Fruit fly (Drosophila melanogaster) whole organism, embryonic: ENCODE data around the gene CG32713.

ENCODE experiments used
- Atf-2 ChIP-seq: fragments of 200-800 bp; sonication (Bioruptor generic); optimal IDR thresholded peaks from 2 replicates; lab custom pipeline; 2016; ENCODE audit warnings: missing biosample characterization, missing genetic modification characterization
- B-H2 ChIP-seq: fragments of 200-800 bp; sonication (Bioruptor generic); optimal IDR thresholded peaks from 2 replicates; lab custom pipeline; 2018; ENCODE audit warnings: missing biosample characterization, mild to moderate bottlenecking, missing genetic modification characterization
- BtbVII ChIP-seq: fragments of 200-800 bp; sonication (Bioruptor generic); optimal IDR thresholded peaks from 3 replicates; lab custom pipeline; 2017; ENCODE audit warnings: missing biosample characterization, mild to moderate bottlenecking, missing genetic modification characterization
- CG10366 ChIP-seq: fragments of 200-800 bp; sonication (Bioruptor generic); IDR thresholded peaks from 2 replicates; pipeline ENCODE4 v1.3.6; 2022; ENCODE audit warnings: missing biosample characterization, missing genetic modification characterization
- CG10462 ChIP-seq: fragments of 200-800 bp; sonication (Bioruptor generic); optimal IDR thresholded peaks from 2 replicates; lab custom pipeline; 2016; ENCODE audit warnings: missing biosample characterization, missing genetic modification characterization
- CG11456 ChIP-seq: fragments of 200-800 bp; sonication (Bioruptor generic); IDR thresholded peaks from 3 replicates; pipeline ENCODE4 v1.3.6; 2022; ENCODE audit warnings: missing biosample characterization, missing genetic modification characterization
- CG11696 ChIP-seq: fragments of 200-800 bp; sonication (Bioruptor generic); IDR thresholded peaks from 2 replicates; pipeline ENCODE4 v1.3.6; 2022; ENCODE audit warnings: missing biosample characterization, missing genetic modification characterization
- CG12942 ChIP-seq: fragments of 200-800 bp; sonication (Bioruptor generic); optimal IDR thresholded peaks from 3 replicates; lab custom pipeline; 2016; ENCODE audit warnings: missing biosample characterization, missing genetic modification characterization
- CG15479 ChIP-seq: fragments of 200-800 bp; sonication (Bioruptor generic); optimal IDR thresholded peaks from 3 replicates; lab custom pipeline; 2019; ENCODE audit warnings: missing biosample characterization, mild to moderate bottlenecking, missing genetic modification characterization, moderate library complexity
- CG1602 ChIP-seq: fragments of 200-800 bp; sonication (Bioruptor generic); optimal IDR thresholded peaks from 3 replicates; lab custom pipeline; 2016; ENCODE audit warnings: missing biosample characterization, missing genetic modification characterization
- CG17361 ChIP-seq: fragments of 200-800 bp; sonication (Bioruptor generic); IDR thresholded peaks from 3 replicates; pipeline ENCODE4 v1.3.6; 2022; ENCODE audit warnings: missing biosample characterization, missing genetic modification characterization
- CG18262 ChIP-seq: fragments of 200-800 bp; optimal IDR thresholded peaks from 3 replicates; lab custom pipeline; 2019; ENCODE audit warnings: missing biosample characterization, mild to moderate bottlenecking, missing genetic modification characterization, moderate library complexity
- CG3407 ChIP-seq: fragments of 200-800 bp; sonication (Bioruptor generic); optimal IDR thresholded peaks from 2 replicates; lab custom pipeline; 2018; ENCODE audit warnings: missing biosample characterization, mild to moderate bottlenecking, missing genetic modification characterization
- CG4820 ChIP-seq: fragments of 200-800 bp; sonication (Bioruptor generic); optimal IDR thresholded peaks from 3 replicates; lab custom pipeline; 2016; ENCODE audit warnings: missing biosample characterization, missing genetic modification characterization
- CG6254 ChIP-seq: fragments of 200-800 bp; sonication (Bioruptor generic); optimal IDR thresholded peaks from 3 replicates; lab custom pipeline; 2017; ENCODE audit warnings: mild to moderate bottlenecking, missing biosample characterization, missing genetic modification reagents, missing genetic modification characterization
- CG6813 ChIP-seq: fragments of 200-800 bp; sonication (Bioruptor generic); optimal IDR thresholded peaks from 2 replicates; lab custom pipeline; 2017; ENCODE audit warnings: missing biosample characterization, missing genetic modification characterization, mild to moderate bottlenecking, moderate library complexity, missing genetic modification reagents
- CG9609 ChIP-seq: fragments of 200-800 bp; sonication (Bioruptor generic); optimal IDR thresholded peaks from 3 replicates; lab custom pipeline; 2016; ENCODE audit warnings: missing biosample characterization, missing genetic modification characterization
- Dad ChIP-seq: fragments of 200-800 bp; sonication (Bioruptor generic); optimal IDR thresholded peaks from 3 replicates; lab custom pipeline; 2016; ENCODE audit warnings: missing biosample characterization, missing genetic modification characterization
- Ets97D ChIP-seq: fragments of 200-800 bp; sonication (Bioruptor generic); optimal IDR thresholded peaks from 3 replicates; lab custom pipeline; 2016; ENCODE audit warnings: missing biosample characterization, missing genetic modification characterization
- Gsc ChIP-seq: fragments of 200-800 bp; sonication (Bioruptor generic); IDR thresholded peaks from 2 replicates; pipeline ENCODE4 v1.3.6; 2022; ENCODE audit warnings: missing biosample characterization, missing genetic modification characterization
- H15 ChIP-seq: fragments of 200-800 bp; sonication (Bioruptor generic); IDR thresholded peaks from 3 replicates; pipeline ENCODE4 v1.3.6; 2022; ENCODE audit warnings: missing biosample characterization, missing genetic modification characterization
- Hmr ChIP-seq: fragments of 200-800 bp; sonication (Bioruptor generic); optimal IDR thresholded peaks from 3 replicates; lab custom pipeline; 2017; ENCODE audit warnings: mild to moderate bottlenecking, missing biosample characterization, missing genetic modification reagents, missing genetic modification characterization
- Hr51 ChIP-seq, 2 experiments: fragments of 200-800 bp; sonication (Bioruptor generic); optimal IDR thresholded peaks; 2 replicates in 1 of 2; 3 replicates in 1 of 2; lab custom pipeline; 2016 to 2018; ENCODE audit warnings: missing biosample characterization in 2 of 2, missing genetic modification characterization in 2 of 2, mild to moderate bottlenecking in 1 of 2, moderate library complexity in 1 of 2
- Hr78 ChIP-seq, 2 experiments: fragments of 200-800 bp in 1 of 2; fragments of >200 bp in 1 of 2; sonication (Bioruptor generic) in 1 of 2; optimal IDR thresholded peaks; 2 replicates each; lab custom pipeline; 2017 to 2019; ENCODE audit warnings: missing biosample characterization in 2 of 2, missing genetic modification characterization in 2 of 2, mild to moderate bottlenecking in 1 of 2, moderate library complexity in 1 of 2
- Kr ChIP-seq: fragments of 200-800 bp; sonication (Bioruptor generic); optimal IDR thresholded peaks from 2 replicates; lab custom pipeline; 2017; ENCODE audit warnings: missing biosample characterization, mild to moderate bottlenecking, missing genetic modification characterization
- Med ChIP-seq: fragments of 200-800 bp; sonication (Bioruptor generic); peaks from one replicate; lab custom pipeline; 2016; ENCODE audit warnings: missing biosample characterization, missing genetic modification characterization, mild to moderate bottlenecking, inconsistent platforms, moderate library complexity
- NC2α ChIP-seq: fragments of 200-800 bp; sonication (Bioruptor generic); optimal IDR thresholded peaks from 2 replicates; lab custom pipeline; 2016; ENCODE audit warnings: missing biosample characterization, missing genetic modification characterization
- NFAT ChIP-seq: fragments of 200-800 bp; sonication (Bioruptor generic); IDR thresholded peaks from 2 replicates; pipeline ENCODE4 v1.3.6; 2022; ENCODE audit warnings: missing biosample characterization, missing genetic modification characterization
- Optix ChIP-seq: fragments of 200-800 bp; sonication (Bioruptor generic); IDR thresholded peaks from 3 replicates; pipeline ENCODE4 v1.3.6; 2022; ENCODE audit warnings: missing biosample characterization, missing genetic modification characterization
- Spps ChIP-seq: fragments of 200-800 bp; sonication (Bioruptor generic); optimal IDR thresholded peaks from 2 replicates; lab custom pipeline; 2018; ENCODE audit warnings: missing biosample characterization, mild to moderate bottlenecking, missing genetic modification characterization
- YL-1 ChIP-seq: fragments of 200-800 bp; sonication (Bioruptor generic); optimal IDR thresholded peaks from 3 replicates; lab custom pipeline; 2017; ENCODE audit warnings: missing biosample characterization, mild to moderate bottlenecking, missing genetic modification characterization
- cas ChIP-seq: fragments of 200-800 bp; sonication (Bioruptor generic); IDR thresholded peaks from 2 replicates; pipeline ENCODE4 v1.3.6; 2022; ENCODE audit warnings: missing biosample characterization, missing genetic modification characterization
- cato ChIP-seq: fragments of 200-800 bp; sonication (Bioruptor generic); optimal IDR thresholded peaks from 2 replicates; lab custom pipeline; 2016; ENCODE audit warnings: missing biosample characterization, missing genetic modification characterization, borderline replicate concordance
- cg ChIP-seq: fragments of 200-800 bp; sonication (Bioruptor generic); optimal IDR thresholded peaks from 3 replicates; lab custom pipeline; 2019; ENCODE audit warnings: missing biosample characterization, mild to moderate bottlenecking, missing genetic modification characterization, moderate library complexity
- corto ChIP-seq: fragments of 200-800 bp; sonication (Bioruptor generic); optimal IDR thresholded peaks from 2 replicates; lab custom pipeline; 2016; ENCODE audit warnings: missing biosample characterization, mild to moderate bottlenecking, missing genetic modification characterization, moderate library complexity
- da ChIP-seq: fragments of 200-800 bp; sonication (Bioruptor generic); optimal IDR thresholded peaks from 2 replicates; lab custom pipeline; 2016; ENCODE audit warnings: missing biosample characterization, missing genetic modification characterization
- dm ChIP-seq: fragments of 200-800 bp; sonication (Bioruptor generic); optimal IDR thresholded peaks from 3 replicates; lab custom pipeline; 2016; ENCODE audit warnings: missing biosample characterization, missing genetic modification characterization
- esg ChIP-seq: fragments of 200-800 bp; sonication (Bioruptor generic); conservative IDR thresholded peaks from 2 replicates; pipeline ENCODE4 v1.3.6; 2022; ENCODE audit warnings: missing biosample characterization, missing genetic modification characterization
- eve ChIP-seq, 2 experiments: fragments of >200 bp; optimal IDR thresholded peaks; 2 replicates each; lab custom pipeline; 2017; ENCODE audit warnings: missing biosample characterization in 2 of 2, missing genetic modification characterization in 2 of 2
- kah ChIP-seq: fragments of 200-800 bp; sonication (Bioruptor generic); optimal IDR thresholded peaks from 2 replicates; lab custom pipeline; 2018; ENCODE audit warnings: missing biosample characterization, mild to moderate bottlenecking, missing genetic modification characterization
- ken ChIP-seq: fragments of 200-800 bp; sonication (Bioruptor generic); IDR thresholded peaks from 3 replicates; pipeline ENCODE4 v1.3.6; 2022; ENCODE audit warnings: missing biosample characterization, missing genetic modification characterization
- nau ChIP-seq: fragments of 200-800 bp; sonication (Bioruptor generic); optimal IDR thresholded peaks from 3 replicates; lab custom pipeline; 2017; ENCODE audit warnings: missing biosample characterization, mild to moderate bottlenecking, missing genetic modification characterization, missing genetic modification reagents
- nerfin-2 ChIP-seq: fragments of 200-800 bp; sonication (Bioruptor generic); IDR thresholded peaks from 2 replicates; pipeline ENCODE4 v1.3.6; 2022; ENCODE audit warnings: missing biosample characterization, missing genetic modification characterization; ENCODE audit not compliant: partially characterized antibody
- pan ChIP-seq, 4 experiments: fragments of >200 bp in 3 of 4; fragments of 200-800 bp in 1 of 4; sonication (Bioruptor generic) in 1 of 4; optimal IDR thresholded peaks in 3 of 4; IDR thresholded peaks in 1 of 4; 2 replicates each; pipeline versions ENCODE4 v1.3.6 to Lab custom; 2017 to 2022; ENCODE audit warnings: missing biosample characterization in 2 of 4, missing genetic modification characterization in 2 of 4, mixed read lengths in 1 of 4
- pho ChIP-seq: fragments of 200-800 bp; sonication (Bioruptor generic); optimal IDR thresholded peaks from 2 replicates; lab custom pipeline; 2016; ENCODE audit warnings: missing biosample characterization, missing genetic modification characterization
- pros ChIP-seq: fragments of 200-800 bp; sonication (Bioruptor generic); optimal IDR thresholded peaks from 3 replicates; lab custom pipeline; 2019; ENCODE audit warnings: missing biosample characterization, mild to moderate bottlenecking, missing genetic modification characterization, moderate library complexity
- sens ChIP-seq: fragments of 200-800 bp; sonication (Bioruptor generic); peaks from one replicate; lab custom pipeline; 2016; ENCODE audit warnings: missing biosample characterization, missing genetic modification characterization
- sens-2 ChIP-seq: fragments of 200-800 bp; sonication (Bioruptor generic); IDR thresholded peaks from 2 replicates; pipeline ENCODE4 v1.3.6; 2022; ENCODE audit warnings: missing biosample characterization, missing genetic modification characterization
- slbo ChIP-seq: fragments of 200-800 bp; sonication (Bioruptor generic); IDR thresholded peaks from 2 replicates; pipeline ENCODE4 v1.3.6; 2022; ENCODE audit warnings: missing biosample characterization, missing genetic modification characterization
- so ChIP-seq: fragments of 200-800 bp; sonication (Bioruptor generic); IDR thresholded peaks from 3 replicates; pipeline ENCODE4 v1.3.6; 2022; ENCODE audit warnings: missing biosample characterization, missing genetic modification characterization
- tin ChIP-seq: fragments of 200-800 bp; sonication (Bioruptor generic); optimal IDR thresholded peaks from 3 replicates; lab custom pipeline; 2016; ENCODE audit warnings: missing biosample characterization, missing genetic modification characterization

Gene CG32713

dm6 chrX:8408971-8409455 lies 48.4 kb downstream of the CG32713 start, which contains the start of gene Trf2 (continued):
- TF ChIP-seq kah (GFP tag; lab: Kevin White, UChicago) (no peak), CG18262 (tag; lab: Kevin White, UChicago) (no peak), Hr51 (GFP tag; optimal IDR thresholded peaks at IDR 0.05; lab: Kevin White, UChicago) (no peak), pros (GFP tag; lab: Kevin White, UChicago) (no peak), CG1602 (GFP tag; lab: Kevin White, UChicago) (no peak), CG12942 (no peak), so (0 out of 3 replicates have a peak, but pooled peaks have one; percentile 11), tin (GFP tag; lab: Kevin White, UChicago) (no peak), CG15479 (no peak), B-H2 (GFP tag; lab: Kevin White, UChicago) (peak; percentile 10), esg (GFP tag; lab: Robert Waterston, UW) (no peak), H15 (GFP tag; lab: Robert Waterston, UW) (no peak), sens (GFP tag; lab: Kevin White, UChicago) (peak; percentile 73), Med (GFP tag; lab: Kevin White, UChicago) (peak; percentile 85), CG10366 (GFP tag; lab: Robert Waterston, UW) (no peak), CG6254 (GFP tag; lab: Kevin White, UChicago) (no peak), CG6813 (no peak), eve (GFP tag; optimal IDR thresholded peaks at IDR 0.05; lab: Kevin White, UChicago) (no peak), Gsc (GFP tag; lab: Robert Waterston, UW) (no peak), Optix (GFP tag; lab: Robert Waterston, UW) (no peak), Dad (GFP tag; lab: Kevin White, UChicago) (no peak), cato (GFP tag; lab: Kevin White, UChicago) (no peak), CG4820 (GFP tag; lab: Kevin White, UChicago) (no peak), BtbVII (GFP tag; lab: Kevin White, UChicago) (no peak), YL-1 (GFP tag; lab: Kevin White, UChicago) (no peak), Spps (tag; lab: Kevin White, UChicago) (no peak), nerfin-2 (GFP tag; lab: Robert Waterston, UW) (no peak), Hmr (GFP tag; lab: Kevin White, UChicago) (no peak), cg (GFP tag; lab: Kevin White, UChicago) (no peak), Ets97D (GFP tag; lab: Kevin White, UChicago) (peak; percentile 31), sens-2 (no peak), corto (GFP tag; lab: Kevin White, UChicago) (no peak), nau (GFP tag; lab: Kevin White, UChicago) (no peak), NFAT (GFP tag; lab: Robert Waterston, UW) (0 out of 2 replicates have a peak, but pooled peaks have one; percentile 5), CG11696 (GFP tag; lab: Robert Waterston, UW) (no peak), CG9609 (GFP tag; lab: Kevin White, UChicago) (no peak), NC2α (no peak), dm (GFP tag; lab: Kevin White, UChicago) (peak; percentile 35), CG17361 (GFP tag; lab: Robert Waterston, UW) (0 out of 3 replicates have a peak, but pooled peaks have one; percentile 15), slbo (GFP tag; lab: Robert Waterston, UW) (peak; percentile 38; the same call in 1 of the 2 replicates), cas (GFP tag; lab: Robert Waterston, UW) (no peak), CG3407 (GFP tag; lab: Kevin White, UChicago) (no peak), Kr (GFP tag; lab: Kevin White, UChicago) (no peak), Atf-2 (GFP tag; lab: Kevin White, UChicago) (no peak), CG10462 (GFP tag; lab: Kevin White, UChicago) (no peak), Hr78 (GFP tag; optimal IDR thresholded peaks at IDR 0.05; lab: Kevin White, UChicago) (no peak), pho (GFP tag; lab: Kevin White, UChicago) (no peak), da (GFP tag; lab: Kevin White, UChicago) (no peak), CG11456 (GFP tag; lab: Robert Waterston, UW) (no peak), ken (GFP tag; lab: Robert Waterston, UW) (0 out of 3 replicates have a peak, but pooled peaks have one; percentile 12), pan (optimal IDR thresholded peaks at IDR 0.05; lab: Kevin White, UChicago) (no peak), pan (GFP tag; optimal IDR thresholded peaks at IDR 0.05 in 1 of 2, IDR thresholded peaks at IDR 0.05 in 1 of 2) (no peak)
